Worm (Caenorhabditis elegans) whole organism, L4 larva: ENCODE measurements around the gene cest-33.

ENCODE experiments used
- F26F4.8 ChIP-seq: fragments of 200-800 bp; sonication (Bioruptor generic); conservative IDR thresholded peaks from 2 replicates; pipeline ENCODE4 v1.3.6; 2022; ENCODE audit warnings: missing genetic modification characterization, missing compliant biosample characterization
- F37D6.2 ChIP-seq: sonication (generic microtip); optimal IDR thresholded peaks from 2 replicates; lab custom pipeline; 2016; ENCODE audit warnings: mild to moderate bottlenecking, missing genetic modification characterization, missing compliant biosample characterization
- F44E2.7 ChIP-seq: fragments of 200-800 bp; sonication (Bioruptor generic); IDR thresholded peaks from 2 replicates; pipeline ENCODE4 v2.1.2; 2022; ENCODE audit warnings: missing genetic modification characterization, missing compliant biosample characterization
- R02D3.7 ChIP-seq: fragments of 150-350 bp; sonication (generic microtip); optimal IDR thresholded peaks from 3 replicates; lab custom pipeline; 2014; ENCODE audit warnings: missing biosample characterization, missing genetic modification characterization
- Y75B8A.6 ChIP-seq: fragments of 200-800 bp; sonication (Bioruptor generic); IDR thresholded peaks from 2 replicates; pipeline ENCODE4 v1.3.6; 2022; ENCODE audit warnings: missing genetic modification reagents, missing genetic modification characterization, missing compliant biosample characterization
- aha-1 ChIP-seq: fragments of 150-350 bp; peaks from one replicate; lab custom pipeline; 2014; ENCODE audit warnings: missing biosample characterization, missing genetic modification characterization
- ama-1 ChIP-seq: fragments of 150-350 bp; optimal IDR thresholded peaks from 2 replicates; lab custom pipeline; 2014; ENCODE audit warnings: inconsistent platforms, mixed read lengths
- attf-4 ChIP-seq: sonication (generic microtip); optimal IDR thresholded peaks from 3 replicates; lab custom pipeline; 2017; ENCODE audit warnings: missing biosample characterization, missing genetic modification characterization
- ceh-20 ChIP-seq: fragments of 200-800 bp; sonication (Bioruptor generic); IDR thresholded peaks from 2 replicates; pipeline ENCODE4 v1.3.6; 2022; ENCODE audit warnings: missing genetic modification reagents, missing genetic modification characterization, missing compliant biosample characterization
- ceh-62 ChIP-seq: sonication (generic microtip); optimal IDR thresholded peaks from 2 replicates; lab custom pipeline; 2017; ENCODE audit warnings: missing biosample characterization, missing genetic modification characterization
- ctbp-1 ChIP-seq: fragments of 200-800 bp; sonication (Bioruptor generic); IDR thresholded peaks from 2 replicates; pipeline ENCODE4 v1.3.6; 2022; ENCODE audit warnings: missing genetic modification reagents, missing genetic modification characterization, missing compliant biosample characterization
- daf-16 ChIP-seq, 3 experiments: sonication (generic microtip); optimal IDR thresholded peaks; 2 replicates each; lab custom pipeline; 2016 to 2017; ENCODE audit warnings: missing genetic modification characterization in 3 of 3, missing genetic modification reagents in 3 of 3, mild to moderate bottlenecking in 2 of 3, missing compliant biosample characterization in 2 of 3, missing biosample characterization in 1 of 3, moderate library complexity in 1 of 3
- daf-8 ChIP-seq: fragments of 200-800 bp; sonication (Bioruptor generic); IDR thresholded peaks from 2 replicates; pipeline ENCODE4 v1.3.6; 2022; ENCODE audit warnings: missing genetic modification characterization, missing compliant biosample characterization
- dmd-6 ChIP-seq: fragments of 200-800 bp; sonication (Bioruptor generic); IDR thresholded peaks from 2 replicates; pipeline ENCODE4 v1.3.6; 2022; ENCODE audit warnings: missing genetic modification reagents, missing genetic modification characterization, missing compliant biosample characterization
- dmd-9 ChIP-seq: fragments of 200-800 bp; sonication (Bioruptor generic); IDR thresholded peaks from 2 replicates; pipeline ENCODE4 v1.3.6; 2022; ENCODE audit warnings: missing genetic modification reagents, missing genetic modification characterization, missing compliant biosample characterization
- fkh-10 ChIP-seq: fragments of 150-350 bp; optimal IDR thresholded peaks from 2 replicates; lab custom pipeline; 2014; ENCODE audit warnings: missing biosample characterization, missing genetic modification reagents, missing genetic modification characterization
- fos-1 ChIP-seq: fragments of 150-350 bp; optimal IDR thresholded peaks from 2 replicates; lab custom pipeline; 2014; ENCODE audit warnings: missing biosample characterization, missing genetic modification characterization
- hlh-11 ChIP-seq: fragments of 200-800 bp; sonication (Bioruptor generic); optimal IDR thresholded peaks from 2 replicates; lab custom pipeline; 2018; ENCODE audit warnings: mild to moderate bottlenecking, missing genetic modification characterization, missing compliant biosample characterization
- hlh-30 ChIP-seq: sonication (generic microtip); optimal IDR thresholded peaks from 2 replicates; lab custom pipeline; 2017; ENCODE audit warnings: antibody characterized with exemption, mild to moderate bottlenecking, missing genetic modification characterization, missing compliant biosample characterization; ENCODE audit not compliant: insufficient read depth
- hmg-1.1 ChIP-seq: fragments of 200-800 bp; sonication (Bioruptor generic); IDR thresholded peaks from 2 replicates; pipeline ENCODE4 v1.3.6; 2022; ENCODE audit warnings: missing genetic modification reagents, missing genetic modification characterization, missing compliant biosample characterization
- lin-1 ChIP-seq: fragments of 200-800 bp; sonication (Bioruptor generic); IDR thresholded peaks from 2 replicates; pipeline ENCODE4 v1.3.6; 2022; ENCODE audit warnings: missing genetic modification reagents, missing genetic modification characterization, missing compliant biosample characterization
- lin-15B ChIP-seq: fragments of 150-350 bp; sonication (generic microtip); optimal IDR thresholded peaks from 3 replicates; lab custom pipeline; 2014; ENCODE audit warnings: missing biosample characterization, missing genetic modification characterization
- mdl-1 ChIP-seq, 2 experiments: fragments of 150-350 bp in 1 of 2; sonication (generic microtip) in 1 of 2; optimal IDR thresholded peaks; 2 replicates each; lab custom pipeline; 2014 to 2017; ENCODE audit warnings: missing biosample characterization in 2 of 2, missing genetic modification characterization in 2 of 2
- mep-1 ChIP-seq: fragments of 150-350 bp; sonication (generic microtip); optimal IDR thresholded peaks from 3 replicates; lab custom pipeline; 2014; ENCODE audit warnings: missing biosample characterization, missing genetic modification characterization
- mes-2 ChIP-seq: sonication (generic microtip); optimal IDR thresholded peaks from 2 replicates; lab custom pipeline; 2016; ENCODE audit warnings: missing genotype, mild to moderate bottlenecking, missing genetic modification characterization, missing compliant biosample characterization; ENCODE audit not compliant: poor library complexity, severe bottlenecking
- nhr-102 ChIP-seq: sonication (generic microtip); optimal IDR thresholded peaks from 2 replicates; lab custom pipeline; 2016; ENCODE audit warnings: mild to moderate bottlenecking, missing genetic modification characterization, moderate library complexity, missing compliant biosample characterization
- nhr-76 ChIP-seq: fragments of 150-350 bp; optimal IDR thresholded peaks from 2 replicates; lab custom pipeline; 2014; ENCODE audit warnings: missing biosample characterization, missing genetic modification characterization
- nhr-77 ChIP-seq: fragments of 150-350 bp; optimal IDR thresholded peaks from 2 replicates; lab custom pipeline; 2014; ENCODE audit warnings: missing biosample characterization, missing genetic modification characterization
- rbr-2 ChIP-seq: sonication (generic microtip); optimal IDR thresholded peaks from 2 replicates; lab custom pipeline; 2016; ENCODE audit warnings: missing genotype, missing genetic modification characterization, missing compliant biosample characterization
- sdz-12 ChIP-seq: fragments of 200-800 bp; sonication (Bioruptor generic); optimal IDR thresholded peaks from 2 replicates; lab custom pipeline; 2018; ENCODE audit warnings: mild to moderate bottlenecking, missing genetic modification characterization, missing compliant biosample characterization
- set-16 ChIP-seq: fragments of 200-800 bp; sonication (Bioruptor generic); IDR thresholded peaks from 2 replicates; pipeline ENCODE4 v1.3.6; 2022; ENCODE audit warnings: missing genetic modification reagents, missing genetic modification characterization, missing compliant biosample characterization
- spr-3 ChIP-seq: fragments of 200-800 bp; sonication (Bioruptor generic); optimal IDR thresholded peaks from 2 replicates; lab custom pipeline; 2018; ENCODE audit warnings: mild to moderate bottlenecking, missing genetic modification characterization, missing compliant biosample characterization
- unc-39 ChIP-seq: sonication (generic microtip); optimal IDR thresholded peaks from 2 replicates; lab custom pipeline; 2017; ENCODE audit warnings: missing biosample characterization, missing genetic modification characterization
- unc-62 ChIP-seq, 3 experiments: fragments of 150-350 bp in 1 of 3; sonication (generic microtip); optimal IDR thresholded peaks in 2 of 3; peaks in 1 of 3; 1 replicate in 1 of 3; 2 replicates in 2 of 3; lab custom pipeline; 2014 to 2017; ENCODE audit warnings: missing biosample characterization in 3 of 3, missing genetic modification characterization in 3 of 3, missing genetic modification reagents in 3 of 3, missing genotype in 1 of 3
- vab-7 ChIP-seq: fragments of 200-800 bp; sonication (Bioruptor generic); IDR thresholded peaks from 2 replicates; pipeline ENCODE4 v1.3.6; 2022; ENCODE audit warnings: missing genetic modification reagents, missing genetic modification characterization, missing compliant biosample characterization
- zfp-3 ChIP-seq: fragments of 200-800 bp; sonication (Bioruptor generic); conservative IDR thresholded peaks from 2 replicates; pipeline ENCODE4 v1.3.6; 2022; ENCODE audit warnings: missing genetic modification reagents, missing genetic modification characterization, missing compliant biosample characterization

cest-33 gene

DNA sequence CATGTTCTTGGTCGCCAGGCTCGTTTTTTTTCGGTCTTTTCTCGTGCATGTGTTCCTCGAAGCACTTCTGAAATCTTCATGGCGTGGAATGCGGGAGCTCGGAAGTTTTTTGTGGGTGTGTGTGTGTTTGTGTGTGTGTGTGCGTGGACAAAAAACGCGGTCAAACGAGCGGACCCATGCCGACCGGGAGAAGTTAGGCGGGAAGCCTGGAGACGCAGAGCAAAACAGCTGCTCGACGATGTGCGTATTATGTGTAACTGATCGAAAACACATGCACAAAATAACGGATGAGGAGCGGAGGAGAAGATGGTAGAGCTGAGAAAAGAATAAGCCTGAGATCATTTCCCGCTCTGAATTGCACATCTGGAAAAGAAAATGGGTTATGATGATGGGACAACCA is 23.0 kb downstream of the cest-33 start:
- peak; percentile 42; the same call in 1 of the 2 replicates for TF ChIP-seq set-16
- peak; percentile 42 for TF ChIP-seq hlh-30 (tag; lab: Kevin White, UChicago)
- TF ChIP-seq sdz-12 (GFP tag; lab: Kevin White, UChicago), result no peak
- peak; percentile 7; the same call in 1 of the 2 replicates for TF ChIP-seq hmg-1.1 (GFP tag; lab: Robert Waterston, UW)
- no peak for TF ChIP-seq attf-4 (tag; lab: Kevin White, UChicago)
- peak in 1 of 2 experiments; percentile 3 for TF ChIP-seq mdl-1 (tag; optimal IDR thresholded peaks at IDR 0.05; lab: Kevin White, UChicago)
- peak in 1 of 2 experiments; percentile 63 for TF ChIP-seq daf-16 (GFP tag; optimal IDR thresholded peaks at IDR 0.05; lab: Kevin White, UChicago)
- no peak for TF ChIP-seq daf-16 (tag; optimal IDR thresholded peaks at IDR 0.05; lab: Kevin White, UChicago)
- peak; percentile 66 for TF ChIP-seq hlh-11 (tag; lab: Kevin White, UChicago)
- TF ChIP-seq ceh-20 (GFP tag; lab: Robert Waterston, UW), result 0 out of 2 replicates have a peak, but pooled peaks have one; percentile 42

- TF ChIP-seq hlh-11 (tag; lab: Kevin White, UChicago) (peak; percentile 25), lin-15B (tag; lab: Kevin White, UChicago) (no peak), aha-1 (tag; lab: Kevin White, UChicago) (peak; percentile 97), vab-7 (GFP tag; lab: Robert Waterston, UW) (no peak), dmd-6 (GFP tag; lab: Robert Waterston, UW) (no peak), hlh-30 (tag; lab: Kevin White, UChicago) (peak; percentile 10), ctbp-1 (GFP tag; lab: Robert Waterston, UW) (no peak), mes-2 (tag; lab: Kevin White, UChicago) (peak; percentile 7), attf-4 (tag; lab: Kevin White, UChicago) (no peak), unc-39 (no peak), set-16 (0 out of 2 replicates have a peak, but pooled peaks have one; percentile 8), F26F4.8 (GFP tag; lab: Robert Waterston, UW) (no peak), Y75B8A.6 (GFP tag; lab: Robert Waterston, UW) (no peak), unc-62 (GFP tag; optimal IDR thresholded peaks at IDR 0.05 in 1 of 2; lab: Kevin White, UChicago) (peak in 1 of 2 experiments; percentile 31), unc-62 (tag; optimal IDR thresholded peaks at IDR 0.05; lab: Kevin White, UChicago) (no peak), rbr-2 (tag; lab: Kevin White, UChicago) (peak; percentile 8), ama-1 (lab: Kevin White, UChicago) (no peak), lin-1 (no peak), mdl-1 (tag; optimal IDR thresholded peaks at IDR 0.05; lab: Kevin White, UChicago) (peak in 1 of 2 experiments; percentile 8)
- TF ChIP-seq, all 104 proteins: peak for 8
Measured at ce11 chrV:6341078-6341638, 24.3 kb downstream of the cest-33 start.

- no peak for TF ChIP-seq hmg-1.1 (GFP tag; lab: Robert Waterston, UW)
- no peak for TF ChIP-seq dmd-9
- TF ChIP-seq daf-8, result no peak
- no peak for TF ChIP-seq zfp-3 (GFP tag; lab: Robert Waterston, UW)
- TF ChIP-seq ceh-62 (tag; lab: Kevin White, UChicago), result no peak
- TF ChIP-seq R02D3.7 (tag; lab: Kevin White, UChicago), result no peak
- TF ChIP-seq fos-1 (tag; lab: Kevin White, UChicago), result no peak
- no peak for TF ChIP-seq nhr-102 (tag; lab: Kevin White, UChicago)
- TF ChIP-seq spr-3 (GFP tag; lab: Kevin White, UChicago), result no peak
- no peak for TF ChIP-seq fkh-10 (GFP tag; lab: Kevin White, UChicago)
- TF ChIP-seq nhr-77 (tag; lab: Kevin White, UChicago), result no peak
- TF ChIP-seq F44E2.7 (GFP tag; lab: Robert Waterston, UW), result no peak
- TF ChIP-seq nhr-76 (tag; lab: Kevin White, UChicago), result no peak
- TF ChIP-seq mep-1, result no peak
- no peak for TF ChIP-seq F37D6.2 (tag; lab: Kevin White, UChicago)
Measured at ce11 chrV:6336108-6336507, 29.4 kb downstream of the cest-33 start, which contains the start of gene T28C12.6. Gene T28C12.6 (minus strand): TSS chrV:6336119.
